Fruit fly (Drosophila melanogaster) S2 (cell line): Measurements from ENCODE around the gene brat.

Source experiments
- CG8478 ChIP-seq: fragments of >200 bp; optimal IDR thresholded peaks from 2 replicates; lab custom pipeline; 2018
- CTCF ChIP-seq, 2 experiments: fragments of >200 bp; optimal IDR thresholded peaks; 2 replicates each; lab custom pipeline; 2018

dm6 chr2L:19191789-19192297 lies 58.2 kb downstream of the brat start:
- TF ChIP-seq CTCF (optimal IDR thresholded peaks at IDR 0.05; lab: Kevin White, UChicago) (no peak), CG8478 (lab: Kevin White, UChicago) (no peak)
